Fruit fly (Drosophila melanogaster): Measurements from ENCODE around the gene Spn38F.

- TF ChIP-seq CG8478 (optimal IDR thresholded peaks at IDR 0.05) (no peak), CTCF (optimal IDR thresholded peaks at IDR 0.05) (no peak)
Measured at dm6 chr2L:20831060-20831459, 6.7 kb downstream of the Spn38F start, which contains the start of gene CG31674.
